Worm (Caenorhabditis elegans) whole organism, late embryonic: ENCODE results near the gene mca-1.

Source experiments
- ceh-6 ChIP-seq: fragments of 200-800 bp; sonication (Bioruptor generic); optimal IDR thresholded peaks from 2 replicates; lab custom pipeline; 2018; ENCODE audit warnings: mild to moderate bottlenecking, missing genetic modification characterization, missing compliant biosample characterization
- elt-2 ChIP-seq: sonication (generic microtip); optimal IDR thresholded peaks from 2 replicates; lab custom pipeline; 2016; ENCODE audit warnings: missing genetic modification reagents, missing genetic modification characterization, missing compliant biosample characterization
- fax-1 ChIP-seq: sonication (generic microtip); optimal IDR thresholded peaks from 2 replicates; lab custom pipeline; 2016; ENCODE audit warnings: missing genotype, missing genetic modification characterization, missing compliant biosample characterization
- hlh-6 ChIP-seq: sonication (generic microtip); optimal IDR thresholded peaks from 2 replicates; lab custom pipeline; 2016; ENCODE audit warnings: missing genotype, missing genetic modification characterization, missing compliant biosample characterization
- nfya-1 ChIP-seq: sonication (generic microtip); optimal IDR thresholded peaks from 2 replicates; lab custom pipeline; 2017; ENCODE audit warnings: missing genetic modification characterization, mild to moderate bottlenecking, missing compliant biosample characterization, antibody characterized with exemption, moderate library complexity
- pha-2 ChIP-seq: sonication (generic microtip); optimal IDR thresholded peaks from 2 replicates; lab custom pipeline; 2017; ENCODE audit warnings: mild to moderate bottlenecking, missing genetic modification characterization, missing compliant biosample characterization
- pqm-1 ChIP-seq: sonication (generic microtip); optimal IDR thresholded peaks from 2 replicates; lab custom pipeline; 2016; ENCODE audit warnings: missing genetic modification characterization, missing compliant biosample characterization
- unc-55 ChIP-seq: sonication (generic microtip); optimal IDR thresholded peaks from 2 replicates; lab custom pipeline; 2017; ENCODE audit warnings: missing biosample characterization, missing genetic modification reagents, missing genetic modification characterization

- TF ChIP-seq nfya-1 (tag; lab: Kevin White, UChicago) = no peak
- TF ChIP-seq pqm-1 (tag; lab: Kevin White, UChicago) = no peak
- no peak for TF ChIP-seq elt-2
- no peak for TF ChIP-seq unc-55
- TF ChIP-seq fax-1 (tag; lab: Kevin White, UChicago) = no peak
- no peak for TF ChIP-seq hlh-6 (tag; lab: Kevin White, UChicago)
- no peak for TF ChIP-seq ceh-6 (GFP tag; lab: Kevin White, UChicago)
- no peak for TF ChIP-seq pha-2 (tag; lab: Kevin White, UChicago)
Measured at ce11 chrIV:9627033-9627432, 7.7 kb downstream of the mca-1 start.
